Worm (Caenorhabditis elegans) whole organism, L3 larva: ENCODE data around the gene R01E6.2.

ENCODE experiments used
- R02D3.7 ChIP-seq: fragments of 150-350 bp; optimal IDR thresholded peaks from 2 replicates; lab custom pipeline; 2014; ENCODE audit warnings: missing biosample characterization, missing genetic modification characterization
- ZK546.5 ChIP-seq: sonication (generic microtip); optimal IDR thresholded peaks from 2 replicates; lab custom pipeline; 2017; ENCODE audit warnings: missing biosample characterization, missing genetic modification characterization
- aly-2 ChIP-seq: fragments of 150-350 bp; optimal IDR thresholded peaks from 2 replicates; lab custom pipeline; 2014; ENCODE audit warnings: missing biosample characterization, missing genetic modification characterization
- ceh-16 ChIP-seq: sonication (generic microtip); optimal IDR thresholded peaks from 2 replicates; lab custom pipeline; 2017; ENCODE audit warnings: missing biosample characterization, missing genetic modification characterization
- ceh-28 ChIP-seq: fragments of 150-350 bp; optimal IDR thresholded peaks from 2 replicates; lab custom pipeline; 2014; ENCODE audit warnings: missing biosample characterization, missing genetic modification reagents, missing genetic modification characterization
- ceh-82 ChIP-seq: fragments of 150-350 bp; optimal IDR thresholded peaks from 2 replicates; lab custom pipeline; 2014; ENCODE audit warnings: missing biosample characterization, missing genetic modification characterization
- egl-5 ChIP-seq: fragments of 150-350 bp; optimal IDR thresholded peaks from 2 replicates; lab custom pipeline; 2017; ENCODE audit warnings: missing biosample characterization, missing genetic modification reagents, missing genetic modification characterization, inconsistent platforms
- elt-1 ChIP-seq: fragments of 150-350 bp; optimal IDR thresholded peaks from 2 replicates; lab custom pipeline; 2014; ENCODE audit warnings: missing biosample characterization, missing genetic modification characterization
- elt-2 ChIP-seq: sonication (generic microtip); optimal IDR thresholded peaks from 2 replicates; lab custom pipeline; 2016; ENCODE audit warnings: missing genetic modification reagents, mild to moderate bottlenecking, missing genetic modification characterization, missing compliant biosample characterization
- elt-3 ChIP-seq, 3 experiments: fragments of 150-350 bp in 1 of 3; sonication (generic microtip) in 2 of 3; optimal IDR thresholded peaks; 2 replicates in 2 of 3; 4 replicates in 1 of 3; lab custom pipeline; 2014 to 2017; ENCODE audit warnings: missing biosample characterization in 3 of 3, missing genetic modification characterization in 3 of 3
- eor-1 ChIP-seq, 2 experiments: fragments of 150-350 bp; optimal IDR thresholded peaks; 2 replicates each; lab custom pipeline; 2014 to 2018; ENCODE audit warnings: missing biosample characterization in 2 of 2, missing genetic modification characterization in 2 of 2
- fkh-10 ChIP-seq: sonication (generic microtip); optimal IDR thresholded peaks from 2 replicates; lab custom pipeline; 2017; ENCODE audit warnings: missing biosample characterization, missing genetic modification reagents, missing genetic modification characterization
- fkh-2 ChIP-seq: fragments of 150-350 bp; optimal IDR thresholded peaks from 2 replicates; lab custom pipeline; 2014; ENCODE audit warnings: missing biosample characterization, missing genetic modification reagents, missing genetic modification characterization
- hmg-11 ChIP-seq: sonication (generic microtip); optimal IDR thresholded peaks from 2 replicates; lab custom pipeline; 2016; ENCODE audit warnings: missing genetic modification characterization, missing compliant biosample characterization
- jun-1 ChIP-seq: fragments of 150-350 bp; optimal IDR thresholded peaks from 2 replicates; lab custom pipeline; 2014; ENCODE audit warnings: missing biosample characterization, missing genetic modification reagents, missing genetic modification characterization
- lin-15B ChIP-seq: fragments of 150-350 bp; optimal IDR thresholded peaks from 2 replicates; lab custom pipeline; 2014; ENCODE audit warnings: missing biosample characterization, missing genetic modification characterization
- lin-39 ChIP-seq: fragments of 150-350 bp; optimal IDR thresholded peaks from 2 replicates; lab custom pipeline; 2018; ENCODE audit warnings: missing biosample characterization, missing genetic modification reagents, missing genetic modification characterization
- lsy-12 ChIP-seq: sonication (generic microtip); optimal IDR thresholded peaks from 2 replicates; lab custom pipeline; 2016; ENCODE audit warnings: mild to moderate bottlenecking, missing genetic modification characterization, missing compliant biosample characterization
- nfya-1 ChIP-seq: sonication (generic microtip); optimal IDR thresholded peaks from 2 replicates; lab custom pipeline; 2017; ENCODE audit warnings: missing genetic modification characterization, mild to moderate bottlenecking, missing compliant biosample characterization, antibody characterized with exemption, moderate library complexity; ENCODE audit not compliant: insufficient read depth
- nhr-12 ChIP-seq: fragments of 150-350 bp; optimal IDR thresholded peaks from 2 replicates; lab custom pipeline; 2014; ENCODE audit warnings: missing biosample characterization, missing genetic modification characterization
- nhr-23 ChIP-seq: fragments of 150-350 bp; optimal IDR thresholded peaks from 2 replicates; lab custom pipeline; 2014; ENCODE audit warnings: missing biosample characterization, missing genetic modification reagents, missing genetic modification characterization
- nhr-237 ChIP-seq: fragments of 150-350 bp; optimal IDR thresholded peaks from 2 replicates; lab custom pipeline; 2014; ENCODE audit warnings: missing biosample characterization, missing genetic modification characterization
- nhr-25 ChIP-seq: sonication (generic microtip); optimal IDR thresholded peaks from 2 replicates; lab custom pipeline; 2017; ENCODE audit warnings: missing biosample characterization, missing genetic modification characterization
- nhr-76 ChIP-seq: fragments of 150-350 bp; sonication (generic microtip); optimal IDR thresholded peaks from 5 replicates; lab custom pipeline; 2014; ENCODE audit warnings: missing biosample characterization, missing genetic modification characterization
- nhr-77 ChIP-seq: fragments of 150-350 bp; optimal IDR thresholded peaks from 2 replicates; lab custom pipeline; 2014; ENCODE audit warnings: missing biosample characterization, missing genetic modification characterization
- pha-4 ChIP-seq: fragments of 150-350 bp; optimal IDR thresholded peaks from 2 replicates; lab custom pipeline; 2014; ENCODE audit warnings: missing biosample characterization, missing genetic modification reagents, missing genetic modification characterization
- pqm-1 ChIP-seq: fragments of 150-350 bp; optimal IDR thresholded peaks from 2 replicates; lab custom pipeline; 2017; ENCODE audit warnings: missing biosample characterization, missing genetic modification characterization, inconsistent platforms
- sea-2 ChIP-seq: fragments of 150-350 bp; sonication (generic microtip); optimal IDR thresholded peaks from 4 replicates; lab custom pipeline; 2014; ENCODE audit warnings: missing biosample characterization, missing genetic modification reagents, missing genetic modification characterization
- tbx-2 ChIP-seq: sonication (generic microtip); optimal IDR thresholded peaks from 2 replicates; lab custom pipeline; 2016; ENCODE audit warnings: mild to moderate bottlenecking, missing genetic modification characterization, missing compliant biosample characterization
- unc-62 ChIP-seq: fragments of 150-350 bp; sonication (generic microtip); optimal IDR thresholded peaks from 4 replicates; lab custom pipeline; 2014; ENCODE audit warnings: missing biosample characterization, missing genetic modification reagents, missing genetic modification characterization
- zag-1 ChIP-seq: fragments of 150-350 bp; optimal IDR thresholded peaks from 2 replicates; lab custom pipeline; 2014; ENCODE audit warnings: missing biosample characterization, missing genetic modification characterization
- ztf-11 ChIP-seq: fragments of 150-350 bp; optimal IDR thresholded peaks from 2 replicates; lab custom pipeline; 2014; ENCODE audit warnings: missing biosample characterization, missing genetic modification characterization

R01E6.2 gene

DNA sequence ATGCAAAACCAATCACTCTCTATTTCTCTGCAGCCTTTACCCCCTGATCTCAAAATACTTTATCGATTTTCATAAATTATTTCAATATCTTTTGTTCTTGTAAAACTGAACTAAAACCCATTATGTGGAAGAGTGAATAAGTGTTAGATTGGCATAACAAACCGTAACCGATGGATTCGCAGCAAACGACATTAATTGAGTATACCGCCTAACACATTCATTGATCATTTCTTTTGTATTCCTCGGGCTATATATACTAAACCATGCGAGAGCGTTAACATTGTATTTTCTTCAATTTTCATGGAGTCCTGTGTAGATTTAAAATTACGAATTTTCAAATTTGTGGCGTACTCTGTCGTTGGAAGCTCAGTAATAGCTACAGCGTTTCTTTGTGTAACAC is 23.4 kb upstream of the R01E6.2 start, which contains the start of gene col-9:
col-9 (plus strand) TSS at position 301 of the 400 bp plus-strand sequence.
- TF ChIP-seq eor-1 (tag; optimal IDR thresholded peaks at IDR 0.05; lab: Kevin White, UChicago) (no peak), lsy-12 (tag; lab: Kevin White, UChicago) (no peak), nfya-1 (tag; lab: Kevin White, UChicago) (no peak), tbx-2 (tag; lab: Kevin White, UChicago) (no peak), jun-1 (tag; lab: Kevin White, UChicago) (no peak), pqm-1 (tag; lab: Kevin White, UChicago) (no peak), egl-5 (tag; lab: Kevin White, UChicago) (no peak), elt-2 (tag; lab: Kevin White, UChicago) (no peak)

DNA sequence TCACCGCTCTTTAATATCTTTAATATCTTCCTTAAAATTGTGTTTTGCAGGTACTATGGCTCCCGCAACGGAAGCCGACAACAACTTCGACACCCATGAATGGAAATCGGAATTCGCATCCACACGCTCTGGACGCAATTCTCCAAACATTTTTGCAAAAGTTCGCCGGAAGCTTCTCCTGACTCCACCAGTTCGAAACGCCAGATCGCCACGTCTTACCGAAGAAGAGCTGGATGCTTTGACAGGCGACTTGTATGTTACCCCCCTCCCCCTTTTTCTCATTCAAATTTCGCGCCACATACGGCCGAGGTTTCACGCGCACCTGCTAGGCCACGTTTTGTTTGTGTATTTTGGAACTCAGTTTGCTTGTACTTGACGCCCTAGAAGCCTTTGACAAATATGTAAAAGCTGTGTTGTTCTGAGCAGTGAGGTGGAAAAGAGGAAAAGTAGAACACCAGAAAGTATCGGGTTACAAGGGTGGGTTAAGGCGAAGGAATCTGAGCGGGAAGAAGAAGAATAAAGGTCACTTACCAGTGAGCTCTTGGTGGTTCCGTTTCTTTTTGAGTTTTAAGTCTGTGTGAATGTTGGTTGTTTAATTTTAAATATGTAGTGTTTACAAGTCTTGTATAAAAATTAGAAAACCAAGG is 18.5 kb upstream of the R01E6.2 start, which contains the start of gene unc-84:
unc-84 (plus strand) TSS at position 51 of the 647 bp plus-strand sequence.
- TF ChIP-seq sea-2 (GFP tag; lab: Kevin White, UChicago): no peak
- TF ChIP-seq nhr-23 (tag; lab: Kevin White, UChicago): no peak
- TF ChIP-seq ztf-11 (tag; lab: Kevin White, UChicago): no peak
- TF ChIP-seq pha-4 (tag; lab: Kevin White, UChicago): peak; percentile 48
- TF ChIP-seq elt-1 (tag; lab: Kevin White, UChicago): no peak
- TF ChIP-seq nhr-237 (tag; lab: Kevin White, UChicago): no peak
- no peak for TF ChIP-seq nhr-76 (tag; lab: Kevin White, UChicago)
- no peak for TF ChIP-seq nhr-77 (tag; lab: Kevin White, UChicago)
- peak; percentile 2 for TF ChIP-seq elt-2 (tag; lab: Kevin White, UChicago)
- no peak for TF ChIP-seq ZK546.5 (tag; lab: Kevin White, UChicago)
- no peak for TF ChIP-seq fkh-10
- no peak for TF ChIP-seq zag-1
- TF ChIP-seq ceh-82 (tag; lab: Kevin White, UChicago): no peak
- no peak for TF ChIP-seq elt-3 (tag; optimal IDR thresholded peaks at IDR 0.05; lab: Kevin White, UChicago)
- TF ChIP-seq nhr-12: no peak
- TF ChIP-seq lin-15B: peak; percentile 16
- TF ChIP-seq eor-1 (tag; optimal IDR thresholded peaks at IDR 0.05; lab: Kevin White, UChicago): no peak
- no peak for TF ChIP-seq R02D3.7 (tag; lab: Kevin White, UChicago)
- no peak for TF ChIP-seq lsy-12 (tag; lab: Kevin White, UChicago)
- TF ChIP-seq, all 47 proteins: peak for 3

DNA sequence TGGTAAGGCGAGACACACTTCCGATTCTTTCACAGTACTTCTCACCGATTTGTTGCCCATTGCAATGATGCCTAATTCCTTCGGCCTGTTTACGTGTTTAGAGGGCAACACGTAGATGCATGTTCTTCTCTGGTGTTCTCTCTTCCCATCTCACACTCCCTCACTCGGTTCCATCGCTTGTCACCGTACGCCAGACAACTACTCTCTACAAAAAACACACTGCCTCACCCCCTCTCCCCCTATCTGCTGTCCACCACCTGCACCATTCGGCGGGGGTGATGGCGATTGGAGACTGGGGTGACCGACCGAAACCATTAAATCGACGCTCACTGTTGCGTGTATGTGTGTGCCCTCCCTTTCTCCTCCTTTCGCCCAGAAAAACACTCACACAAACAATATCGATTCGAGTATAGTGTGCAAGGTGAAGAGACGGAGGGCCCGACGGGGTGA is 17.6 kb upstream of the R01E6.2 start:
- TF ChIP-seq eor-1 (tag; optimal IDR thresholded peaks at IDR 0.05; lab: Kevin White, UChicago) (no peak), ceh-28 (tag; lab: Kevin White, UChicago) (peak; percentile 62), pha-4 (tag; lab: Kevin White, UChicago) (peak; percentile 27), aly-2 (tag; lab: Kevin White, UChicago) (no peak), nhr-23 (tag; lab: Kevin White, UChicago) (peak; percentile 29), nhr-25 (tag; lab: Kevin White, UChicago) (peak; percentile 92), fkh-2 (no peak), elt-2 (tag; lab: Kevin White, UChicago) (peak; percentile 46), nhr-77 (tag; lab: Kevin White, UChicago) (no peak), nfya-1 (tag; lab: Kevin White, UChicago) (peak; percentile 65), pqm-1 (tag; lab: Kevin White, UChicago) (no peak), egl-5 (tag; lab: Kevin White, UChicago) (peak; percentile 47), elt-3 (tag; optimal IDR thresholded peaks at IDR 0.05; lab: Kevin White, UChicago) (no peak), sea-2 (GFP tag; lab: Kevin White, UChicago) (no peak), unc-62 (GFP tag; lab: Kevin White, UChicago) (peak; percentile 24), ceh-16 (tag; lab: Kevin White, UChicago) (no peak), jun-1 (tag; lab: Kevin White, UChicago) (peak; percentile 32), lin-39 (tag; lab: Kevin White, UChicago) (peak; percentile 60), hmg-11 (tag; lab: Kevin White, UChicago) (peak; percentile 69)

DNA sequence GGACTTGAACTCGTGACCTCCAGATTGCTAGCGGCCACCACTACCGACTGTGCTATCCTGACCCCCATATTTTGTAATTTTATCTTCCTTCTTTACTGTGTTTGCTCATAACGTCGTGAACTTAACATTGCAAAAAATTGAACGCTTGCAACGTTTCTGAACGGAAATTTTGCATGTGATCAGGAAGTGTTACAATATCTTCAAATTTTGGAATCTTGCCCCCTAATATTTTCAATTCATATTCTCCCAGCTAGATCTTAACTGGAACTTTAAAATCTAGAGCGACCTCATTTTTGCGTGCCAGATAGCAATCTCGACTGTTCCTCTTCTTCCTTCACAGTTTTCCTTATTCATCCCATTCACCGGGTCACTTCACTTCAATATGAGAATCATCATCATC is 15.5 kb upstream of the R01E6.2 start, which contains the start of gene F54B11.10:
F54B11.10 (plus strand) TSS at position 301 of the 400 bp plus-strand sequence.
- TF ChIP-seq aly-2 (tag; lab: Kevin White, UChicago) (no peak), ceh-16 (tag; lab: Kevin White, UChicago) (no peak), egl-5 (tag; lab: Kevin White, UChicago) (no peak), sea-2 (GFP tag; lab: Kevin White, UChicago) (no peak), elt-1 (tag; lab: Kevin White, UChicago) (no peak)
- TF ChIP-seq, all 47 proteins: peak for 0
